Worm (Caenorhabditis elegans) whole organism, L4/young adult: ENCODE results near the gene F26C11.3.

Source experiments
- W03F9.2 ChIP-seq: fragments of 150-350 bp; optimal IDR thresholded peaks from 2 replicates; lab custom pipeline; 2014; ENCODE audit warnings: missing biosample characterization, missing genetic modification characterization
- dao-5 ChIP-seq: sonication (generic microtip); optimal IDR thresholded peaks from 2 replicates; lab custom pipeline; 2016; ENCODE audit warnings: missing genotype, missing genetic modification characterization, moderate library complexity, missing compliant biosample characterization
- him-1 ChIP-seq: sonication (generic microtip); optimal IDR thresholded peaks from 2 replicates; lab custom pipeline; 2016; ENCODE audit warnings: missing genotype, missing genetic modification reagents, missing genetic modification characterization, missing compliant biosample characterization

F26C11.3 gene

ce11 chrII:9914999-9915398, at the start of gene F26C11.3:
F26C11.3 (minus strand) TSS chrII:9915099.
- TF ChIP-seq dao-5 (tag; lab: Kevin White, UChicago) = no peak
- no peak for TF ChIP-seq W03F9.2 (tag; lab: Kevin White, UChicago)
- TF ChIP-seq him-1 (tag; lab: Kevin White, UChicago) = no peak

- TF ChIP-seq W03F9.2 (tag; lab: Kevin White, UChicago) (no peak), dao-5 (tag; lab: Kevin White, UChicago) (no peak), him-1 (tag; lab: Kevin White, UChicago) (no peak)
Measured at ce11 chrII:9963808-9964207, 48.9 kb upstream of the F26C11.3 start.

- TF ChIP-seq him-1 (tag; lab: Kevin White, UChicago) (no peak), dao-5 (tag; lab: Kevin White, UChicago) (no peak), W03F9.2 (tag; lab: Kevin White, UChicago) (no peak)
Measured at ce11 chrII:9960127-9960526, 45.2 kb upstream of the F26C11.3 start.

ce11 chrII:9956116-9956515, 41.2 kb upstream of the F26C11.3 start:
- TF ChIP-seq him-1 (tag; lab: Kevin White, UChicago) (no peak), dao-5 (tag; lab: Kevin White, UChicago) (no peak), W03F9.2 (tag; lab: Kevin White, UChicago) (no peak)

- TF ChIP-seq him-1 (tag; lab: Kevin White, UChicago) = no peak
- TF ChIP-seq W03F9.2 (tag; lab: Kevin White, UChicago) = no peak
- no peak for TF ChIP-seq dao-5 (tag; lab: Kevin White, UChicago)
Measured at ce11 chrII:9954885-9955284, 40.0 kb upstream of the F26C11.3 start, which contains the start of gene egl-43. egl-43 (plus strand) TSS chrII:9955185.

ce11 chrII:9951846-9952245, 36.9 kb upstream of the F26C11.3 start:
- TF ChIP-seq dao-5 (tag; lab: Kevin White, UChicago) (no peak), W03F9.2 (tag; lab: Kevin White, UChicago) (no peak), him-1 (tag; lab: Kevin White, UChicago) (no peak)

- TF ChIP-seq dao-5 (tag; lab: Kevin White, UChicago) (no peak), him-1 (tag; lab: Kevin White, UChicago) (no peak), W03F9.2 (tag; lab: Kevin White, UChicago) (no peak)
Measured at ce11 chrII:9948662-9949061, 33.8 kb upstream of the F26C11.3 start.

- TF ChIP-seq him-1 (tag; lab: Kevin White, UChicago) (no peak), W03F9.2 (tag; lab: Kevin White, UChicago) (no peak), dao-5 (tag; lab: Kevin White, UChicago) (no peak)
Measured at ce11 chrII:9943837-9944236, 28.9 kb upstream of the F26C11.3 start, which contains the start of gene flad-1. flad-1 (plus strand) TSS chrII:9944137.

- TF ChIP-seq him-1 (tag; lab: Kevin White, UChicago) = no peak
- TF ChIP-seq W03F9.2 (tag; lab: Kevin White, UChicago) = no peak
- no peak for TF ChIP-seq dao-5 (tag; lab: Kevin White, UChicago)
Measured at ce11 chrII:9943246-9943645, 28.3 kb upstream of the F26C11.3 start.

- TF ChIP-seq dao-5 (tag; lab: Kevin White, UChicago) = no peak
- TF ChIP-seq W03F9.2 (tag; lab: Kevin White, UChicago) = no peak
- peak; percentile 42 for TF ChIP-seq him-1 (tag; lab: Kevin White, UChicago)
Measured at ce11 chrII:9940430-9940829, 25.5 kb upstream of the F26C11.3 start, which contains the start of gene ufd-3. ufd-3 (plus strand) TSS chrII:9940753.

ce11 chrII:9938877-9939276, 24.0 kb upstream of the F26C11.3 start, which contains the start of the genes C05C10.7 and C05C10.5:
C05C10.7 (minus strand) TSS chrII:9938971.
C05C10.5 (plus strand) TSS chrII:9939040.
- TF ChIP-seq him-1 (tag; lab: Kevin White, UChicago) = no peak
- TF ChIP-seq W03F9.2 (tag; lab: Kevin White, UChicago) = no peak
- no peak for TF ChIP-seq dao-5 (tag; lab: Kevin White, UChicago)

ce11 chrII:9937611-9938010, 22.7 kb upstream of the F26C11.3 start:
- TF ChIP-seq him-1 (tag; lab: Kevin White, UChicago) = no peak
- TF ChIP-seq W03F9.2 (tag; lab: Kevin White, UChicago) = peak; percentile 66
- no peak for TF ChIP-seq dao-5 (tag; lab: Kevin White, UChicago)

ce11 chrII:9936859-9937258, 22.0 kb upstream of the F26C11.3 start, which contains the start of gene C05C10.3:
C05C10.3 (minus strand) TSS chrII:9936893.
- no peak for TF ChIP-seq him-1 (tag; lab: Kevin White, UChicago)
- TF ChIP-seq dao-5 (tag; lab: Kevin White, UChicago) = no peak
- TF ChIP-seq W03F9.2 (tag; lab: Kevin White, UChicago) = no peak

ce11 chrII:9935664-9936063, 20.8 kb upstream of the F26C11.3 start:
- TF ChIP-seq W03F9.2 (tag; lab: Kevin White, UChicago) (no peak), dao-5 (tag; lab: Kevin White, UChicago) (no peak), him-1 (tag; lab: Kevin White, UChicago) (no peak)
